Worm (Caenorhabditis elegans) whole organism, L2 larva: ENCODE results near the gene ugt-67.
"Not testable (repeated sequence)": the region's sequence is repeated elsewhere in the genome, so short reads cannot be mapped to it uniquely, and the experiment has no call there.

Experiments used
- C34F6.9 ChIP-seq: fragments of 150-350 bp; optimal IDR thresholded peaks from 2 replicates; lab custom pipeline; 2014; ENCODE audit warnings: missing biosample characterization, missing genetic modification characterization
- F13H6.1 ChIP-seq: sonication (generic microtip); optimal IDR thresholded peaks from 2 replicates; lab custom pipeline; 2016; ENCODE audit warnings: missing genetic modification characterization, missing compliant biosample characterization
- ZK546.5 ChIP-seq: sonication (generic microtip); optimal IDR thresholded peaks from 2 replicates; lab custom pipeline; 2017; ENCODE audit warnings: missing biosample characterization, missing genetic modification characterization
- alr-1 ChIP-seq: fragments of 150-350 bp; optimal IDR thresholded peaks from 2 replicates; lab custom pipeline; 2014; ENCODE audit warnings: missing biosample characterization, missing genetic modification characterization
- aly-2 ChIP-seq: fragments of 150-350 bp; optimal IDR thresholded peaks from 2 replicates; lab custom pipeline; 2014; ENCODE audit warnings: missing biosample characterization, missing genetic modification characterization
- ama-1 ChIP-seq: fragments of 150-350 bp; optimal IDR thresholded peaks from 2 replicates; lab custom pipeline; 2018; ENCODE audit warnings: inconsistent platforms
- blmp-1 ChIP-seq: sonication (generic microtip); optimal IDR thresholded peaks from 2 replicates; lab custom pipeline; 2017; ENCODE audit warnings: missing genetic modification characterization, mild to moderate bottlenecking, missing compliant biosample characterization, antibody characterized with exemption, moderate library complexity; ENCODE audit not compliant: insufficient read depth
- ceh-16 ChIP-seq: fragments of 150-350 bp; optimal IDR thresholded peaks from 2 replicates; lab custom pipeline; 2014; ENCODE audit warnings: missing biosample characterization, missing genetic modification characterization
- ceh-82 ChIP-seq: fragments of 150-350 bp; optimal IDR thresholded peaks from 2 replicates; lab custom pipeline; 2014; ENCODE audit warnings: missing biosample characterization, missing genetic modification characterization
- crh-2 ChIP-seq: sonication (generic microtip); optimal IDR thresholded peaks from 2 replicates; lab custom pipeline; 2017; ENCODE audit warnings: missing biosample characterization, missing genetic modification characterization
- egl-27 ChIP-seq: sonication (generic microtip); optimal IDR thresholded peaks from 3 replicates; lab custom pipeline; 2017; ENCODE audit warnings: missing biosample characterization, missing genetic modification reagents, missing genetic modification characterization
- elt-1 ChIP-seq: fragments of 150-350 bp; optimal IDR thresholded peaks from 2 replicates; lab custom pipeline; 2014; ENCODE audit warnings: missing biosample characterization, missing genetic modification characterization
- fos-1 ChIP-seq: fragments of 150-350 bp; optimal IDR thresholded peaks from 2 replicates; lab custom pipeline; 2014; ENCODE audit warnings: missing biosample characterization, missing genetic modification characterization
- gmeb-1 ChIP-seq: fragments of 150-350 bp; optimal IDR thresholded peaks from 2 replicates; lab custom pipeline; 2014; ENCODE audit warnings: missing biosample characterization, missing genetic modification characterization
- lin-11 ChIP-seq: fragments of 150-350 bp; sonication (generic microtip); optimal IDR thresholded peaks from 2 replicates; lab custom pipeline; 2014; ENCODE audit warnings: missing biosample characterization, missing genetic modification characterization, inconsistent platforms, mixed read lengths
- lin-13 ChIP-seq: fragments of 150-350 bp; optimal IDR thresholded peaks from 2 replicates; lab custom pipeline; 2014; ENCODE audit warnings: missing biosample characterization, missing genetic modification reagents, missing genetic modification characterization
- lin-39 ChIP-seq: fragments of 150-350 bp; optimal IDR thresholded peaks from 2 replicates; lab custom pipeline; 2014; ENCODE audit warnings: missing biosample characterization, missing genetic modification reagents, missing genetic modification characterization
- lsy-2 ChIP-seq, 2 experiments: fragments of 150-350 bp in 1 of 2; sonication (generic microtip) in 1 of 2; optimal IDR thresholded peaks; 2 replicates each; lab custom pipeline; 2014 to 2017; ENCODE audit warnings: missing biosample characterization in 2 of 2, missing genetic modification characterization in 2 of 2
- mab-5 ChIP-seq: fragments of 150-350 bp; optimal IDR thresholded peaks from 2 replicates; lab custom pipeline; 2014; ENCODE audit warnings: missing biosample characterization, missing genetic modification characterization
- mbf-1 ChIP-seq: sonication (generic microtip); optimal IDR thresholded peaks from 2 replicates; lab custom pipeline; 2017; ENCODE audit warnings: missing biosample characterization, missing genetic modification characterization
- mdl-1 ChIP-seq, 2 experiments: fragments of 150-350 bp in 1 of 2; sonication (generic microtip) in 1 of 2; optimal IDR thresholded peaks; 2 replicates each; lab custom pipeline; 2017; ENCODE audit warnings: missing biosample characterization in 2 of 2, missing genetic modification characterization in 2 of 2
- nhr-10 ChIP-seq: sonication (generic microtip); optimal IDR thresholded peaks from 2 replicates; lab custom pipeline; 2017; ENCODE audit warnings: missing biosample characterization, missing genetic modification characterization
- nhr-12 ChIP-seq: fragments of 150-350 bp; optimal IDR thresholded peaks from 2 replicates; lab custom pipeline; 2014; ENCODE audit warnings: missing biosample characterization, missing genetic modification characterization
- nhr-21 ChIP-seq: fragments of 150-350 bp; optimal IDR thresholded peaks from 2 replicates; lab custom pipeline; 2014; ENCODE audit warnings: missing biosample characterization, missing genetic modification characterization
- nhr-23 ChIP-seq: fragments of 150-350 bp; optimal IDR thresholded peaks from 2 replicates; lab custom pipeline; 2014; ENCODE audit warnings: missing biosample characterization, missing genetic modification reagents, missing genetic modification characterization
- nhr-237 ChIP-seq: fragments of 150-350 bp; optimal IDR thresholded peaks from 2 replicates; lab custom pipeline; 2014; ENCODE audit warnings: missing biosample characterization, missing genetic modification characterization
- nhr-25 ChIP-seq: fragments of 150-350 bp; sonication (generic microtip); optimal IDR thresholded peaks from 3 replicates; lab custom pipeline; 2014; ENCODE audit warnings: missing biosample characterization, missing genetic modification characterization
- nhr-6 ChIP-seq: fragments of 150-350 bp; optimal IDR thresholded peaks from 2 replicates; lab custom pipeline; 2014; ENCODE audit warnings: missing biosample characterization, missing genetic modification characterization
- peb-1 ChIP-seq: fragments of 150-350 bp; optimal IDR thresholded peaks from 2 replicates; lab custom pipeline; 2014; ENCODE audit warnings: missing biosample characterization, missing genetic modification characterization
- sem-4 ChIP-seq: fragments of 150-350 bp; optimal IDR thresholded peaks from 2 replicates; lab custom pipeline; 2014; ENCODE audit warnings: missing biosample characterization, missing genetic modification reagents, missing genetic modification characterization
- skn-1 ChIP-seq: sonication (generic microtip); optimal IDR thresholded peaks from 2 replicates; lab custom pipeline; 2017; ENCODE audit warnings: missing biosample characterization, missing genetic modification characterization
- sma-3 ChIP-seq: sonication (generic microtip); optimal IDR thresholded peaks from 2 replicates; lab custom pipeline; 2016; ENCODE audit warnings: missing genetic modification reagents, missing genetic modification characterization, missing compliant biosample characterization
- sma-9 ChIP-seq, 2 experiments: fragments of 150-350 bp in 1 of 2; sonication (generic microtip) in 1 of 2; optimal IDR thresholded peaks; 2 replicates each; lab custom pipeline; 2014 to 2016; ENCODE audit warnings: missing genetic modification characterization in 2 of 2, mild to moderate bottlenecking in 1 of 2, missing biosample characterization in 1 of 2, missing compliant biosample characterization in 1 of 2, missing genetic modification reagents in 1 of 2, moderate library complexity in 1 of 2
- snpc-4 ChIP-seq: fragments of 150-350 bp; optimal IDR thresholded peaks from 2 replicates; lab custom pipeline; 2014; ENCODE audit warnings: missing biosample characterization, missing genetic modification characterization
- unc-39 ChIP-seq: fragments of 150-350 bp; optimal IDR thresholded peaks from 2 replicates; lab custom pipeline; 2014; ENCODE audit warnings: missing biosample characterization, missing genetic modification characterization
- unc-55 ChIP-seq: fragments of 150-350 bp; sonication (generic microtip); optimal IDR thresholded peaks from 3 replicates; lab custom pipeline; 2014; ENCODE audit warnings: missing biosample characterization, missing genetic modification reagents, missing genetic modification characterization
- unc-62 ChIP-seq: fragments of 150-350 bp; optimal IDR thresholded peaks from 2 replicates; lab custom pipeline; 2014; ENCODE audit warnings: missing biosample characterization, missing genetic modification reagents, missing genetic modification characterization
- zag-1 ChIP-seq: fragments of 150-350 bp; optimal IDR thresholded peaks from 2 replicates; lab custom pipeline; 2014; ENCODE audit warnings: missing biosample characterization, missing genetic modification characterization
- ztf-1 ChIP-seq: fragments of 200-800 bp; sonication (Bioruptor generic); conservative IDR thresholded peaks from 2 replicates; pipeline ENCODE4 v1.3.6; 2022; ENCODE audit warnings: missing genetic modification characterization, missing compliant biosample characterization
- ztf-11 ChIP-seq: sonication (generic microtip); optimal IDR thresholded peaks from 2 replicates; lab custom pipeline; 2017; ENCODE audit warnings: missing biosample characterization, missing genetic modification characterization
- ztf-4 ChIP-seq: fragments of 150-350 bp; optimal IDR thresholded peaks from 2 replicates; lab custom pipeline; 2014; ENCODE audit warnings: missing biosample characterization, missing genetic modification characterization

The ugt-67 gene

ce11 chrV:4894971-4895370 is 6.2 kb upstream of the ugt-67 start, which contains the start of gene ugt-11:
Gene ugt-11 (minus strand): TSS chrV:4895071.
- no peak for TF ChIP-seq ama-1 (lab: Kevin White, UChicago)
- TF ChIP-seq gmeb-1: no peak
- TF ChIP-seq nhr-21 (tag; lab: Kevin White, UChicago): no peak
- no peak for TF ChIP-seq aly-2 (tag; lab: Kevin White, UChicago)
- TF ChIP-seq nhr-12 (tag; lab: Kevin White, UChicago): no peak
- no peak for TF ChIP-seq ztf-1 (GFP tag; lab: Robert Waterston, UW)
- no peak for TF ChIP-seq lin-11 (tag; lab: Kevin White, UChicago)
- no peak for TF ChIP-seq F13H6.1 (tag; lab: Kevin White, UChicago)
- TF ChIP-seq ceh-82: no peak
- no peak for TF ChIP-seq lin-39
- no peak for TF ChIP-seq sem-4 (tag; lab: Kevin White, UChicago)
- no peak for TF ChIP-seq mbf-1
- no peak for TF ChIP-seq snpc-4 (tag; lab: Kevin White, UChicago)
- TF ChIP-seq alr-1 (tag; lab: Kevin White, UChicago): no peak
- TF ChIP-seq zag-1 (tag; lab: Kevin White, UChicago): no peak
- no peak for TF ChIP-seq unc-55 (GFP tag; lab: Kevin White, UChicago)
- no peak for TF ChIP-seq nhr-237 (tag; lab: Kevin White, UChicago)
- TF ChIP-seq lin-13 (GFP tag; lab: Kevin White, UChicago): no peak
- no peak for TF ChIP-seq nhr-23 (tag; lab: Kevin White, UChicago)

ce11 chrV:4895744-4896143 is 5.4 kb upstream of the ugt-67 start, which contains the start of gene ugt-9:
Gene ugt-9 (plus strand): TSS chrV:4896048.
- TF ChIP-seq sma-3 (GFP tag; lab: Kevin White, UChicago) (peak; percentile 51), zag-1 (tag; lab: Kevin White, UChicago) (no peak), ztf-4 (no peak), nhr-21 (tag; lab: Kevin White, UChicago) (no peak), sma-9 (GFP tag; optimal IDR thresholded peaks at IDR 0.05; lab: Kevin White, UChicago) (peak; percentile 84), sma-9 (tag; optimal IDR thresholded peaks at IDR 0.05; lab: Kevin White, UChicago) (no peak), nhr-6 (tag; lab: Kevin White, UChicago) (no peak), unc-62 (GFP tag; lab: Kevin White, UChicago) (no peak), nhr-25 (tag; lab: Kevin White, UChicago) (peak; percentile 64)
- TF ChIP-seq, all 48 proteins: peak for 3

ce11 chrV:4900020-4900419 is 1.2 kb upstream of the ugt-67 start, which contains the start of gene ugt-10:
Gene ugt-10 (minus strand): TSS chrV:4900120.
- TF ChIP-seq F13H6.1, blmp-1, C34F6.9 (tag; lab: Kevin White, UChicago): not testable (repeated sequence)

ce11 chrV:4903696-4904095 is 2.5 kb downstream of the ugt-67 start, which contains the start of gene ugt-8:
Gene ugt-8 (plus strand): TSS chrV:4903930.
- TF ChIP-seq nhr-25 (tag; lab: Kevin White, UChicago): peak; percentile 3
- TF ChIP-seq mdl-1 (tag; optimal IDR thresholded peaks at IDR 0.05; lab: Kevin White, UChicago): no peak

- TF ChIP-seq ztf-1 (GFP tag; lab: Robert Waterston, UW) (no peak), egl-27 (tag; lab: Kevin White, UChicago) (no peak), nhr-237 (tag; lab: Kevin White, UChicago) (no peak), ztf-4 (no peak)
Observed at ce11 chrV:4905953-4906352, 4.8 kb downstream of the ugt-67 start, which contains the start of gene ugt-14. Gene ugt-14 (plus strand): TSS chrV:4906253.

- TF ChIP-seq ztf-11 (no peak), mab-5 (no peak), nhr-12 (tag; lab: Kevin White, UChicago) (no peak), ceh-16 (tag; lab: Kevin White, UChicago) (no peak), lsy-2 (tag; optimal IDR thresholded peaks at IDR 0.05; lab: Kevin White, UChicago) (no peak), peb-1 (tag; lab: Kevin White, UChicago) (no peak), sma-9 (GFP tag; optimal IDR thresholded peaks at IDR 0.05; lab: Kevin White, UChicago) (peak; percentile 81), sma-9 (tag; optimal IDR thresholded peaks at IDR 0.05; lab: Kevin White, UChicago) (no peak), blmp-1 (tag; lab: Kevin White, UChicago) (no peak), unc-39 (no peak), nhr-21 (tag; lab: Kevin White, UChicago) (peak; percentile 56), skn-1 (no peak), sma-3 (GFP tag; lab: Kevin White, UChicago) (peak; percentile 82), ZK546.5 (tag; lab: Kevin White, UChicago) (no peak), lin-39 (no peak), nhr-23 (tag; lab: Kevin White, UChicago) (no peak), elt-1 (tag; lab: Kevin White, UChicago) (no peak), lin-11 (tag; lab: Kevin White, UChicago) (no peak), mbf-1 (no peak), aly-2 (tag; lab: Kevin White, UChicago) (no peak), nhr-10 (tag; lab: Kevin White, UChicago) (no peak), unc-55 (GFP tag; lab: Kevin White, UChicago) (no peak), crh-2 (tag; lab: Kevin White, UChicago) (no peak), egl-27 (tag; lab: Kevin White, UChicago) (no peak), fos-1 (tag; lab: Kevin White, UChicago) (peak; percentile 1)
Observed at ce11 chrV:4908591-4908990, 7.4 kb downstream of the ugt-67 start, which contains the start of gene ugt-13. Gene ugt-13 (plus strand): TSS chrV:4908884.
